Fruit fly (Drosophila melanogaster) whole organism, embryonic: ENCODE data around the gene endos.

ENCODE experiments used
- Adf1 ChIP-seq: fragments of 200-800 bp; sonication (Bioruptor generic); IDR thresholded peaks from 2 replicates; pipeline ENCODE4 v1.3.6; 2022; ENCODE audit warnings: missing biosample characterization, missing genetic modification characterization
- CG10209 ChIP-seq: fragments of 200-800 bp; sonication (Bioruptor generic); optimal IDR thresholded peaks from 3 replicates; lab custom pipeline; 2017; ENCODE audit warnings: missing biosample characterization, mild to moderate bottlenecking, missing genetic modification characterization, missing genetic modification reagents
- CG10565 ChIP-seq: fragments of 200-800 bp; sonication (Bioruptor generic); optimal IDR thresholded peaks from 3 replicates; lab custom pipeline; 2016; ENCODE audit warnings: missing biosample characterization, mild to moderate bottlenecking, missing genetic modification characterization
- CG11723 ChIP-seq: fragments of 200-800 bp; sonication (Bioruptor generic); optimal IDR thresholded peaks from 2 replicates; lab custom pipeline; 2017; ENCODE audit warnings: missing biosample characterization, mild to moderate bottlenecking, missing genetic modification characterization
- CG13123 ChIP-seq: fragments of 200-800 bp; sonication (Bioruptor generic); optimal IDR thresholded peaks from 2 replicates; lab custom pipeline; 2016; ENCODE audit warnings: missing biosample characterization, missing genetic modification characterization
- CG13894 ChIP-seq: fragments of 200-800 bp; sonication (Bioruptor generic); optimal IDR thresholded peaks from 3 replicates; lab custom pipeline; 2018; ENCODE audit warnings: missing biosample characterization, mild to moderate bottlenecking, missing genetic modification characterization, moderate library complexity
- CG14667 ChIP-seq: fragments of 200-800 bp; sonication (Bioruptor generic); IDR thresholded peaks from 2 replicates; pipeline ENCODE4 v1.3.6; 2022; ENCODE audit warnings: missing biosample characterization, missing genetic modification characterization
- CG17328 ChIP-seq: fragments of 200-800 bp; sonication (Bioruptor generic); IDR thresholded peaks from 2 replicates; pipeline ENCODE4 v1.3.6; 2022; ENCODE audit warnings: missing biosample characterization, missing genetic modification characterization
- CG17568 ChIP-seq: fragments of 200-800 bp; sonication (Bioruptor generic); optimal IDR thresholded peaks from 2 replicates; lab custom pipeline; 2018; ENCODE audit warnings: missing biosample characterization, mild to moderate bottlenecking, missing genetic modification characterization, moderate library complexity
- CG2199 ChIP-seq: fragments of 200-800 bp; sonication (Bioruptor generic); IDR thresholded peaks from 3 replicates; pipeline ENCODE4 v1.3.6; 2022; ENCODE audit warnings: missing biosample characterization, missing genetic modification characterization
- CG32767 ChIP-seq: fragments of 200-800 bp; sonication (Bioruptor generic); IDR thresholded peaks from 2 replicates; pipeline ENCODE4 v1.3.6; 2022; ENCODE audit warnings: missing biosample characterization, missing genetic modification characterization
- CG34422 ChIP-seq: fragments of 200-800 bp; sonication (Bioruptor generic); IDR thresholded peaks from 3 replicates; pipeline ENCODE4 v1.3.6; 2022; ENCODE audit warnings: missing biosample characterization, missing genetic modification characterization
- CG3995 ChIP-seq: fragments of 200-800 bp; sonication (Bioruptor generic); optimal IDR thresholded peaks from 3 replicates; lab custom pipeline; 2016; ENCODE audit warnings: missing biosample characterization, missing genetic modification characterization
- CG4707 ChIP-seq: fragments of 200-800 bp; sonication (Bioruptor generic); optimal IDR thresholded peaks from 2 replicates; lab custom pipeline; 2018; ENCODE audit warnings: missing biosample characterization, mild to moderate bottlenecking, missing genetic modification characterization, moderate library complexity
- CG6683 ChIP-seq: fragments of 200-800 bp; sonication (Bioruptor generic); optimal IDR thresholded peaks from 2 replicates; lab custom pipeline; 2017; ENCODE audit warnings: missing biosample characterization, mild to moderate bottlenecking, missing genetic modification characterization, missing genetic modification reagents
- CG6689 ChIP-seq: fragments of 200-800 bp; sonication (Bioruptor generic); IDR thresholded peaks from 2 replicates; pipeline ENCODE4 v1.3.6; 2022; ENCODE audit warnings: missing biosample characterization, missing genetic modification characterization
- CG9932 ChIP-seq: fragments of 200-800 bp; sonication (Bioruptor generic); IDR thresholded peaks from 2 replicates; pipeline ENCODE4 v1.3.6; 2022; ENCODE audit warnings: missing biosample characterization, missing genetic modification characterization
- D ChIP-seq, 2 experiments: fragments of 200-800 bp in 1 of 2; fragments of >200 bp in 1 of 2; sonication (Bioruptor generic) in 1 of 2; optimal IDR thresholded peaks; 2 replicates in 1 of 2; 3 replicates in 1 of 2; lab custom pipeline; 2017; ENCODE audit warnings: mild to moderate bottlenecking in 1 of 2, missing biosample characterization in 1 of 2, missing genetic modification characterization in 1 of 2, missing genetic modification reagents in 1 of 2
- D19B ChIP-seq: fragments of 200-800 bp; sonication (Bioruptor generic); optimal IDR thresholded peaks from 2 replicates; lab custom pipeline; 2017; ENCODE audit warnings: missing biosample characterization, mild to moderate bottlenecking, missing genetic modification characterization
- Dbx ChIP-seq: fragments of 200-800 bp; sonication (Bioruptor generic); IDR thresholded peaks from 3 replicates; pipeline ENCODE4 v1.3.6; 2022; ENCODE audit warnings: missing biosample characterization, missing genetic modification characterization
- Elba2 ChIP-seq: fragments of 200-800 bp; sonication (Bioruptor generic); optimal IDR thresholded peaks from 3 replicates; lab custom pipeline; 2016; ENCODE audit warnings: missing biosample characterization, missing genetic modification characterization
- Fer3 ChIP-seq: fragments of 200-800 bp; sonication (Bioruptor generic); optimal IDR thresholded peaks from 2 replicates; lab custom pipeline; 2018; ENCODE audit warnings: missing biosample characterization, mild to moderate bottlenecking, missing genetic modification characterization, moderate library complexity
- HmgD ChIP-seq: fragments of 200-800 bp; sonication (Bioruptor generic); optimal IDR thresholded peaks from 3 replicates; lab custom pipeline; 2016; ENCODE audit warnings: missing biosample characterization, missing genetic modification characterization
- Hmx ChIP-seq: fragments of 200-800 bp; sonication (Bioruptor generic); optimal IDR thresholded peaks from 2 replicates; lab custom pipeline; 2016; ENCODE audit warnings: missing biosample characterization, missing genetic modification characterization
- Max ChIP-seq: fragments of 200-800 bp; sonication (Bioruptor generic); optimal IDR thresholded peaks from 2 replicates; lab custom pipeline; 2016; ENCODE audit warnings: missing biosample characterization, mild to moderate bottlenecking, missing genetic modification characterization
- Neu2 ChIP-seq: fragments of 200-800 bp; sonication (Bioruptor generic); optimal IDR thresholded peaks from 3 replicates; lab custom pipeline; 2016; ENCODE audit warnings: missing biosample characterization, missing genetic modification characterization, borderline replicate concordance
- Ravus ChIP-seq: fragments of 200-800 bp; sonication (Bioruptor generic); IDR thresholded peaks from 2 replicates; pipeline ENCODE4 v1.3.6; 2022; ENCODE audit warnings: missing biosample characterization, missing genetic modification characterization
- az2 ChIP-seq: fragments of 200-800 bp; sonication (Bioruptor generic); optimal IDR thresholded peaks from 3 replicates; lab custom pipeline; 2016; ENCODE audit warnings: missing biosample characterization, missing genetic modification characterization
- bigmax ChIP-seq: fragments of 200-800 bp; sonication (Bioruptor generic); optimal IDR thresholded peaks from 2 replicates; lab custom pipeline; 2018; ENCODE audit warnings: missing biosample characterization, mild to moderate bottlenecking, missing genetic modification characterization
- chn ChIP-seq: fragments of 200-800 bp; sonication (Bioruptor generic); optimal IDR thresholded peaks from 2 replicates; lab custom pipeline; 2016; ENCODE audit warnings: missing biosample characterization, missing genetic modification characterization
- ci ChIP-seq: fragments of 200-800 bp; sonication (Bioruptor generic); IDR thresholded peaks from 3 replicates; pipeline ENCODE4 v1.3.6; 2022; ENCODE audit warnings: missing biosample characterization, missing genetic modification characterization
- crc ChIP-seq: fragments of 200-800 bp; sonication (Bioruptor generic); optimal IDR thresholded peaks from 2 replicates; lab custom pipeline; 2016; ENCODE audit warnings: missing biosample characterization, missing genetic modification characterization
- da ChIP-seq: fragments of 200-800 bp; sonication (Bioruptor generic); optimal IDR thresholded peaks from 2 replicates; lab custom pipeline; 2016; ENCODE audit warnings: missing biosample characterization, missing genetic modification characterization
- dimm ChIP-seq: fragments of 200-800 bp; sonication (Bioruptor generic); IDR thresholded peaks from 2 replicates; pipeline ENCODE4 v1.3.6; 2022; ENCODE audit warnings: missing biosample characterization, missing genetic modification characterization
- dm ChIP-seq: fragments of 200-800 bp; sonication (Bioruptor generic); optimal IDR thresholded peaks from 3 replicates; lab custom pipeline; 2016; ENCODE audit warnings: missing biosample characterization, missing genetic modification characterization
- gcm ChIP-seq: fragments of 200-800 bp; sonication (Bioruptor generic); optimal IDR thresholded peaks from 2 replicates; lab custom pipeline; 2019; ENCODE audit warnings: missing biosample characterization, mild to moderate bottlenecking, missing genetic modification characterization, moderate library complexity
- gfzf ChIP-seq: fragments of 200-800 bp; sonication (Bioruptor generic); optimal IDR thresholded peaks from 2 replicates; lab custom pipeline; 2016; ENCODE audit warnings: missing biosample characterization, mild to moderate bottlenecking, missing genetic modification characterization, moderate library complexity
- gsb ChIP-seq: fragments of 200-800 bp; sonication (Bioruptor generic); IDR thresholded peaks from 2 replicates; pipeline ENCODE4 v1.3.6; 2022; ENCODE audit warnings: missing biosample characterization, missing genetic modification characterization
- kni ChIP-seq: fragments of 200-800 bp; sonication (Bioruptor generic); optimal IDR thresholded peaks from 3 replicates; lab custom pipeline; 2017; ENCODE audit warnings: mild to moderate bottlenecking, missing biosample characterization, missing genetic modification reagents, missing genetic modification characterization
- mld ChIP-seq: fragments of 200-800 bp; sonication (Bioruptor generic); IDR thresholded peaks from 3 replicates; pipeline ENCODE4 v1.3.6; 2022; ENCODE audit warnings: missing biosample characterization, missing genetic modification characterization; ENCODE audit not compliant: partially characterized antibody
- onecut ChIP-seq: fragments of 200-800 bp; sonication (Bioruptor generic); IDR thresholded peaks from 2 replicates; pipeline ENCODE4 v1.3.6; 2022; ENCODE audit warnings: missing biosample characterization, missing genetic modification characterization
- pita ChIP-seq: fragments of 200-800 bp; sonication (Bioruptor generic); optimal IDR thresholded peaks from 2 replicates; lab custom pipeline; 2017; ENCODE audit warnings: missing biosample characterization, mild to moderate bottlenecking, missing genetic modification characterization
- rib ChIP-seq: fragments of 200-800 bp; sonication (Bioruptor generic); IDR thresholded peaks from 2 replicates; pipeline ENCODE4 v1.3.6; 2022; ENCODE audit warnings: missing biosample characterization, missing genetic modification characterization
- run ChIP-seq: fragments of 200-800 bp; sonication (Bioruptor generic); optimal IDR thresholded peaks from 3 replicates; lab custom pipeline; 2018; ENCODE audit warnings: missing biosample characterization, mild to moderate bottlenecking, missing genetic modification characterization
- salm ChIP-seq: fragments of 200-800 bp; sonication (Bioruptor generic); optimal IDR thresholded peaks from 2 replicates; lab custom pipeline; 2018; ENCODE audit warnings: missing biosample characterization, mild to moderate bottlenecking, missing genetic modification characterization
- shn ChIP-seq: fragments of 200-800 bp; sonication (Bioruptor generic); optimal IDR thresholded peaks from 3 replicates; lab custom pipeline; 2016; ENCODE audit warnings: missing biosample characterization, missing genetic modification characterization
- slp2 ChIP-seq: fragments of 200-800 bp; sonication (Bioruptor generic); optimal IDR thresholded peaks from 2 replicates; lab custom pipeline; 2016; ENCODE audit warnings: missing biosample characterization, missing genetic modification characterization
- sr ChIP-seq: fragments of 200-800 bp; sonication (Bioruptor generic); IDR thresholded peaks from 3 replicates; pipeline ENCODE4 v1.3.6; 2022; ENCODE audit warnings: missing biosample characterization, missing genetic modification characterization
- tgo ChIP-seq: fragments of 200-800 bp; sonication (Bioruptor generic); IDR thresholded peaks from 3 replicates; pipeline ENCODE4 v1.3.6; 2022; ENCODE audit warnings: missing biosample characterization, missing genetic modification characterization
- tup ChIP-seq: fragments of 200-800 bp; sonication (Bioruptor generic); optimal IDR thresholded peaks from 2 replicates; lab custom pipeline; 2016; ENCODE audit warnings: missing biosample characterization, mild to moderate bottlenecking, missing genetic modification characterization, moderate library complexity
- z ChIP-seq: fragments of 200-800 bp; sonication (Bioruptor generic); IDR thresholded peaks from 3 replicates; pipeline ENCODE4 v1.3.6; 2022; ENCODE audit warnings: missing biosample characterization, missing genetic modification characterization

Gene endos

dm6 chr3L:14050944-14051548, 19.5 kb upstream of the endos start, which contains the start of gene CG6833 (continued):
- TF ChIP-seq Elba2 (GFP tag; lab: Kevin White, UChicago), result peak; percentile 3
- TF ChIP-seq sr (GFP tag; lab: Robert Waterston, UW), result peak; percentile 53; the same call in 1 of the 3 replicates
- TF ChIP-seq CG13123, result peak; percentile 29
- TF ChIP-seq dm (GFP tag; lab: Kevin White, UChicago), result peak; percentile 64
- peak; percentile 88 for TF ChIP-seq CG34422 (GFP tag; lab: Robert Waterston, UW)
- peak; percentile 93 for TF ChIP-seq CG9932 (GFP tag; lab: Robert Waterston, UW)
- TF ChIP-seq CG10565 (GFP tag; lab: Kevin White, UChicago), result no peak
- TF ChIP-seq CG2199 (GFP tag; lab: Robert Waterston, UW), result peak; percentile 75
- TF ChIP-seq az2 (GFP tag; lab: Kevin White, UChicago), result peak; percentile 68
- peak; percentile 71 for TF ChIP-seq Fer3 (tag; lab: Kevin White, UChicago)
- peak; percentile 55; the same call in 1 of the 2 replicates for TF ChIP-seq CG32767 (GFP tag; lab: Robert Waterston, UW)
- no peak for TF ChIP-seq CG13894
- no peak for TF ChIP-seq bigmax (GFP tag; lab: Kevin White, UChicago)
- TF ChIP-seq shn (GFP tag; lab: Kevin White, UChicago), result peak; percentile 69
- TF ChIP-seq CG10209 (GFP tag; lab: Kevin White, UChicago), result peak; percentile 39
- TF ChIP-seq Adf1 (GFP tag; lab: Robert Waterston, UW), result no peak
- no peak for TF ChIP-seq Neu2 (GFP tag; lab: Kevin White, UChicago)
- peak; percentile 20 for TF ChIP-seq CG4707 (GFP tag; lab: Kevin White, UChicago)
- no peak for TF ChIP-seq CG6683 (GFP tag; lab: Kevin White, UChicago)
- peak; percentile 50 for TF ChIP-seq CG6689 (GFP tag; lab: Robert Waterston, UW)
- TF ChIP-seq HmgD (GFP tag; lab: Kevin White, UChicago), result peak; percentile 89
- peak; percentile 74 for TF ChIP-seq chn
- TF ChIP-seq Hmx (GFP tag; lab: Kevin White, UChicago), result no peak
- no peak for TF ChIP-seq D (optimal IDR thresholded peaks at IDR 0.05; lab: Kevin White, UChicago)
- TF ChIP-seq D (GFP tag; optimal IDR thresholded peaks at IDR 0.05; lab: Kevin White, UChicago), result peak; percentile 58
- no peak for TF ChIP-seq crc (GFP tag; lab: Kevin White, UChicago)
- peak; percentile 54 for TF ChIP-seq slp2 (GFP tag; lab: Kevin White, UChicago)
- TF ChIP-seq CG3995 (GFP tag; lab: Kevin White, UChicago), result peak; percentile 99
- peak; percentile 57 for TF ChIP-seq CG14667 (GFP tag; lab: Robert Waterston, UW)
- peak; percentile 92 for TF ChIP-seq gfzf
- TF ChIP-seq onecut (GFP tag; lab: Robert Waterston, UW), result peak; percentile 69
- TF ChIP-seq tup (GFP tag; lab: Kevin White, UChicago), result no peak
- TF ChIP-seq gsb, result peak; percentile 69
- TF ChIP-seq rib (GFP tag; lab: Robert Waterston, UW), result peak; percentile 41
- TF ChIP-seq kni (GFP tag; lab: Kevin White, UChicago), result no peak
- TF ChIP-seq dimm (GFP tag; lab: Robert Waterston, UW), result no peak
- no peak for TF ChIP-seq CG17568 (GFP tag; lab: Kevin White, UChicago)
- TF ChIP-seq z (GFP tag; lab: Robert Waterston, UW), result no peak
- peak; percentile 55 for TF ChIP-seq Max (GFP tag; lab: Kevin White, UChicago)
- TF ChIP-seq tgo (GFP tag; lab: Robert Waterston, UW), result peak; percentile 72
- TF ChIP-seq D19B (GFP tag; lab: Kevin White, UChicago), result no peak
- TF ChIP-seq CG11723 (GFP tag; lab: Kevin White, UChicago), result no peak
- no peak for TF ChIP-seq mld
- TF ChIP-seq da, result peak; percentile 6
- TF ChIP-seq CG17328 (GFP tag; lab: Robert Waterston, UW), result peak; percentile 58
- TF ChIP-seq Ravus (GFP tag; lab: Robert Waterston, UW), result peak; percentile 32
- no peak for TF ChIP-seq pita (GFP tag; lab: Kevin White, UChicago)
- no peak for TF ChIP-seq salm (tag; lab: Kevin White, UChicago)
- TF ChIP-seq Dbx (GFP tag; lab: Robert Waterston, UW), result peak; percentile 86
- TF ChIP-seq run (tag; lab: Kevin White, UChicago), result no peak
- no peak for TF ChIP-seq gcm (GFP tag; lab: Kevin White, UChicago)
- TF ChIP-seq ci (GFP tag; lab: Robert Waterston, UW), result peak; percentile 86
